Worm (Caenorhabditis elegans): ENCODE data around the gene fbxa-35.
"Not testable (repeated sequence)": the region's sequence is repeated elsewhere in the genome, so short reads cannot be mapped to it uniquely, and the experiment has no call there.

The fbxa-35 gene

DNA sequence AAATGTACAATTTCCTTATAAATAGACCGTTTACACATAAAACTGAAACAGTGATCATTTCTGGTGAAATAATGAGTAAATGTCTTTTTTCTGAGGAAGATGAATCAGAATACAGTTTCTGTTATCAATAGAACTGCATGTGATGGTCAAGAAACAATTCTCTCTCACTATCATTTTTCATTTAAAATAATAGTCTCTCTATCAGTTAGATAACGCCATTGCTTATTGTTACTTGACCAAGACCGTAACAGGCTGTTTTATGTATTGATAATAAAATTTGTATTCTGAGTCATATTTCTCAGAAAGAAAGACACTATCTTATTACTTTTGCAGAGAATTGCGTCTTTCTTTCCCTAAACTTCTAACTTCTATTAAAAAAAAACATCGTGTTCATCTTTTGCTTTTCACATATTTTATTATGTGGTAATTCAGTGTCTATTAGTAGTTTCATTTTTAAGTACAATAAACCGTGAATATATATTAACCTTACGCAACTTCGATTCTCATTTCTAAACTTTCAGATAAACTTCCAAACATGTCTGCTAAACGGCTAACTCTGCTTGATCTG, at the start of gene fbxa-35:
TSS of gene fbxa-35 (plus strand) at position 518 of the 568 bp plus-strand sequence.
- TF ChIP-seq unc-62 (GFP tag; optimal IDR thresholded peaks at IDR 0.05), result no peak

DNA sequence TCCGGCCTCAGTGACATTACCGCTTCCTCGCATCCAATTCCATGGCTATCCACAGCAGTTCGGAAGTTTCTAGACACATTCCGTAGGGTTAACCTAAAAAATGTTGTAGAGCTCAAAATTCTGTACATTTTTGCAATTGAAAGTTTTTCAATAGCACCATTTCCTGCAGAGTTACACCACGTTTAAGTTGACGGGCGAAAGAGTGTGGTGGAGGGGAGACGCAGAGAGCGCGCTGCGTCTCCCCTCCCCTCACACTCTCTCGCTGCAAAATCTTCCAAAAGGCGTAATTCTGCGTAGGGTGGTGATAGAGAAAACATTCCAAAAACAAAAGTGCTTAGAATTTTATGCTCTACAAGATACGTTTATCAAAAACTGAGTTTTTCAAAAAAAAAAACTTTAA, 47.1 kb upstream of the fbxa-35 start:
- no peak for TF ChIP-seq unc-62 (GFP tag; optimal IDR thresholded peaks at IDR 0.05)

DNA sequence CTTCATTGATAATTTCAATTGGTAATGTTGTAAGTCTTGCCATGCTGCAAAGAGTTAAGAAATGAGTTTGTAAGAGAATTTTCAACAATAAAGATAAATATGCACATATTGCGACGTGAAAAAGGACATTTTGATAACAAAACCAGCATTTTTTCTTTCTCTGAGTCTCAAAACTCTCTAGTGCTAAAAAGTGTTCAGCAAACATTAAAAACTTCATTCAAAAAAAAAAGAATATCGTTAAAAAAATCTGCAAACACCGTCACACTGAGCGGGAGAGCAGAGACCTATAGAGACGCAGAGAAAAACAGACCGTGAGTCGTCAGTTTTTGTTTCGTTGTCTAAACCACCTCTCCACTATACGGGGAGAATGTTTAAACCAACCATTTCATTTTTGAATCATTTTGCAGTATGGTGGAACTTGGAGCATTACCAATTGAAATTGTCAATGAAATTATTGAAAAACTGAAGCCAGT, 46.3 kb upstream of the fbxa-35 start, which contains the start of the genes fbxa-76 and fbxa-77:
TSS of gene fbxa-76 (minus strand) at position 51 of the 473 bp plus-strand sequence.
TSS of gene fbxa-77 (plus strand) at position 365 of the 473 bp plus-strand sequence.
- TF ChIP-seq unc-62 (GFP tag; optimal IDR thresholded peaks at IDR 0.05), result no peak

DNA sequence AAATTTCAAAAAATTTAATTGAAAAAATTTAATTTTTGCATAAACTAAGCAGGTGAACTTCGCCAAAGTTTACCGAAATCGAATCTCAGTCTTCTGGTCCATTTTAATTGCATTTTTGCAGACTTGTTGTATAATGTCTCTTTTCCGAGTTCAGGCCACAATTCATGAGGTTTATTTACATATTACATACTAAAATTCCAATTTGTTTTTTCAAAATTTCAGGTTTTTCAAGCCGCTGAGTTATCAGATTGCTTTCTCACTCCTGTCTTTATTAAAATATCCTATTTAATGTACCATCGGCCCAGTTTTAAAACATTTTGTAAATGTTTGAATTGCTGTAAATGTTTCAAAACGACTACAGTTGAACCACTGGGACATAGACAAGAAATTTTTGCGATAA, 38.9 kb upstream of the fbxa-35 start, which contains the start of gene fbxa-208:
TSS of gene fbxa-208 (plus strand) at position 301 of the 400 bp plus-strand sequence.
- TF ChIP-seq unc-62 (GFP tag; optimal IDR thresholded peaks at IDR 0.05), result not testable (repeated sequence)

DNA sequence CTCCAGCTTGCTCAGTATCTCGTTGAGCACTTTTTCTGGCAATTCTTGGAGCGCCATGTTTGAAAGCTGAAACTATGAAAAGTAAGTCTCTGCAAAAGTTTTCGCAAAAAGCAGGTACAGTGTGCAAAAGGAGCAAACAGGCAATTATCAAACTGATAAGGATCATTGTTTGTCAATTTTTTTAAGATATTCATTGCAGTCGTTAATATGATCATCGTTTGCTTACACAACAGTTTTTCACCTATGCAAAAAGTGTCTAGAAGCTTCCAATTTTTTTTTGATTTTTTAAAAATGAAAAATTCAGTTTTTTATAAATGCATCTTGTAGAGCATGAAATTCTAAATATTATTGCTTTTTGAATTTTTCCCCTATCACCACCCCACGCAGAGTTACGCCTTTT, 37.1 kb upstream of the fbxa-35 start, which contains the start of gene fbxa-78:
TSS of gene fbxa-78 (minus strand) at position 101 of the 400 bp plus-strand sequence.
- TF ChIP-seq unc-62 (GFP tag; optimal IDR thresholded peaks at IDR 0.05), result not testable (repeated sequence)

DNA sequence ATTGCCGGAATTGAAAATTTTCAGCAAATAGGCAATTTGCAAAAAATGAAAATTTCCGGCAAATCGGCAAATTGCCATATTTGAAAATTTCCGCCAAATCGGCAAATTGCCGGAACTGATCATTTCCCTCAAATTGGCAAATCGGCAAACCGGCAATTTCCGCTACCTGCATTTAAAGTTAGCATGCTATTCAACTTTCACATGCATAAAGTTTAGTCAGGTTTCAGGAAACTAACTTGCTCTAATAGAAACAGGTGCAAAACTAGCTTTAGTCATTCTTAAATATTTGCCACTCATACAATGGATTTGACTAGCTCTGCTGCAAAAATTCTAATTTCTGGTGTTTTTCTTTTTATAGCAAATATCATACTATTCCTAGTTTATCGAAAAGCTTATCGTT, 31.8 kb upstream of the fbxa-35 start, which contains the start of gene srz-9:
TSS of gene srz-9 (plus strand) at position 301 of the 400 bp plus-strand sequence.
- TF ChIP-seq unc-62 (GFP tag; optimal IDR thresholded peaks at IDR 0.05), result not testable (repeated sequence)

DNA sequence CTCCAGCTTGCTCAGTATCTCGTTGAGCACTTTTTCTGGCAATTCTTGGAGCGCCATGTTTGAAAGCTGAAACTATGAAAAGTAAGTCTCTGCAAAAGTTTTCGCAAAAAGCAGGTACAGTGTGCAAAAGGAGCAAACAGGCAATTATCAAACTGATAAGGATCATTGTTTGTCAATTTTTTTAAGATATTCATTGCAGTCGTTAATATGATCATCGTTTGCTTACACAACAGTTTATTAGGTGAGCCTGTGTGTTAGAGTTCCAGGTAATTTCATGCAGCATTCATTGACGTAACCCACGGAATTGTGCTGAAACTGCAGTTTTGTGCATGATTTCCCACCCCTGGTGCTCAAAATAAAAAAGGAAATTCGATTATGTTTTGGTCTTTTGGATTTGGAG, 28.7 kb upstream of the fbxa-35 start, which contains the start of gene fbxa-151:
TSS of gene fbxa-151 (minus strand) at position 101 of the 400 bp plus-strand sequence.
- TF ChIP-seq unc-62 (GFP tag; optimal IDR thresholded peaks at IDR 0.05), result not testable (repeated sequence)

DNA sequence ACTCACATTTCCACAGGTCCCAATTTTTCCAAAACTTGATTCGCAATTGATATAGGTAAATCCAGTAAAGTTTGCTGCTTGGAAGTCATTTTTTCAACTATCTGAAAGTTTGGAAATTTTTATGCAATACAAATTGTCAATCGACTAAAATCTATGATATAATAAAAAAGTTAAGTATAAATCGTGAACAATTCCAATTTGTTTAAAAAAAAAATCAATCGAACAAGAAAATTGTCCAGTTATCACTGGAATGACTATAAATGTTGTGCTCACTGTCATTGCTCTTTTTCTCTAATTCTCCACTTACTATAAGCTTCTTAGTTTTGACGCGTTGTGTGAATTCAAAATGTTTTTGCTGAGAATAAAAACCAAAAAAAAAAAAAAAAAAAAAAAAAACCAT, 26.3 kb upstream of the fbxa-35 start, which contains the start of gene fbxa-32:
TSS of gene fbxa-32 (minus strand) at position 101 of the 400 bp plus-strand sequence.
- no peak for TF ChIP-seq unc-62 (GFP tag; optimal IDR thresholded peaks at IDR 0.05)

DNA sequence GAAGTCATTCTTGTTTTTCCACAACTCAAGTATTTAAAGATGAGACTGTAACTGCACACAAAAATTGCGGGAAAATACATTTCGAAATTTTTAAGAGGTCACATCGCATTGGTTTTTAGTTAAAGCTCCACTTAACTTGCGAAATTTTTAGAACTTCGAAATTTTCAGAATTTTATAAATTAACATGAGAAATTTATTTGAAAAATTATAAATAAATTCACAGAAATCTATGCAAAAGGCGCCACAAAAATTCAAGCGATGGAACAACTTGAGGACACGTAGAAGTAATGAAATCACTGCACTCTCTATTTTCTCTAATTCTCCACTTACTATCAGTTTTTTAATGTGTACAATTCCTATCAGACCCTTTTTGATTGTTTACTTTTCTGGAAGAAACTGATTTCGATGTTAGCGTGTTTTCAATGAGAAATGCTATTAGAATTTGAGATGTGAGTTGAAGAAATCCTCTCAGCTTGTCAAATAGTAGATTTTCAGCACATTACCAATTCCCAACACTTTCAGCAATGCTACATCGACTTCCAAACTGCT, 24.0 kb upstream of the fbxa-35 start, which contains the start of gene fbxa-31:
TSS of gene fbxa-31 (minus strand) at position 51 of the 549 bp plus-strand sequence.
- no peak for TF ChIP-seq unc-62 (GFP tag; optimal IDR thresholded peaks at IDR 0.05)

DNA sequence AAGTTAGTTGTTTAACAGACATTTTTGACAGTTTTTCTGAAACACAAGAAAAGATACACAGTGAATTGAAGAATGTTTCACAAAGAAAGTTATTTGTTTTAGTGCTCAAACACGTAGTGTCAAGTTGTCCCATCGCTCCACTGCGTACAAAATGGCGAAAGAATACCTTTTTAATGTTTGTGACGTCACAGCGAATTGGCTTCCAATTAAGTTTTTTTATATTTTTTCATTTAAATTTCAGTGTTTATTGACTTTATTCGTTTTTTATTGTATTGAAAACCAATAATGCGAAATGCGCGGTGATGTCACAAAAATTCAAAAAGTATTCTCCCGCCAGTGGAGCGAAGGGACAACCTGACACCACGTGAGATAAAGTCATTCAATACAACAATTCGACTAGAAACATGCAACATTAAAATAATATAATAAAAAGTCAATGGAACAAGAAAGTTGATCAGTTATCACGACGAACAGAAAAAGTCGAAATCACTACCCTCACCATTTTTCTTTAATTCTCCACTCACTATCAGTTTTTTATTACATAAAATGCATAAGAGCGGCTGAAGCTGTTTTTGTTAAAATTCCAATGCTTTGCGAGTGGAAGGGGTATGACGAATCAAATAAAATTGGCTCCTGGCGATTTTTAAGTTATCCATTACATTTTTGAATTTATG, 21.7 kb upstream of the fbxa-35 start, which contains the start of gene fbxa-29:
TSS of gene fbxa-29 (minus strand) at position 51 of the 674 bp plus-strand sequence.
- TF ChIP-seq unc-62 (GFP tag; optimal IDR thresholded peaks at IDR 0.05), result no peak

DNA sequence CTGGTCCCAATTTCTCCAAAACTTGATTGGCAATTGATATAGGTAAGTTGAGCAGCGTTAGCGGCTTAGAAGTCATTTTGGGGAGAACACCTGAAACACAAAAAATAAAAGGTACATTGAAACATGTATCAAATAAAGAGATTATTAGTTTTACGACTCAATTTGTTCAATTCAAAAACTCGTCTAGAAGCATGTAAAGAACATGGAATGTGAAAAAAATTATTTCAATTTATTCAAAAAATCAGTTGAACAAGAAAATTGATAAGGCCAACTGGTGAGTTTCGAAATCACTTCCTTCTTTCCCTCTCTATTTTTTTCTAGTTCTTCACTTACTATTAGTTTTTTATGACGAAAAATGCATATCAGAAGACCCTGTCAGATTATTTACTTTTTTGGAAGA, 20.0 kb upstream of the fbxa-35 start, which contains the start of gene fbxa-30:
TSS of gene fbxa-30 (minus strand) at position 101 of the 400 bp plus-strand sequence.
- TF ChIP-seq unc-62 (GFP tag; optimal IDR thresholded peaks at IDR 0.05), result no peak

DNA sequence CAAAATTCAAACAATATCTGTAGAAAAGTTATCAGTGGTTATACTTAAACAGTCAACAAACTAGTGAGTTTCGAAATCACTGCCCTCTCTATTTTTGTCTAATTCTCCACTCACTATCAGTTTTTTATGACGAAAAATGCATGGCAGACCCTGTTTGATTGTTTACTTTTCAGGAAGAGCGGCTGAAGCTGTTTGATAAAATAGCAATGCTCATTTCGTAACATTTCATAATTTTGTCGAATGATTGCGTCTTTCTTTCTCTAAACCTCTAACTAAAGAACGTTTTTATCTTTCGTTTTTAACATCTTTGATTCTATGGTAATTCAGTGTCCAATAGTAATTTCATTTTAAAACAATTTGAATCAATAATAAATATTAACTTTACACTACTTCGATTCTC, 16.3 kb upstream of the fbxa-35 start:
- TF ChIP-seq unc-62 (GFP tag; optimal IDR thresholded peaks at IDR 0.05), result no peak

DNA sequence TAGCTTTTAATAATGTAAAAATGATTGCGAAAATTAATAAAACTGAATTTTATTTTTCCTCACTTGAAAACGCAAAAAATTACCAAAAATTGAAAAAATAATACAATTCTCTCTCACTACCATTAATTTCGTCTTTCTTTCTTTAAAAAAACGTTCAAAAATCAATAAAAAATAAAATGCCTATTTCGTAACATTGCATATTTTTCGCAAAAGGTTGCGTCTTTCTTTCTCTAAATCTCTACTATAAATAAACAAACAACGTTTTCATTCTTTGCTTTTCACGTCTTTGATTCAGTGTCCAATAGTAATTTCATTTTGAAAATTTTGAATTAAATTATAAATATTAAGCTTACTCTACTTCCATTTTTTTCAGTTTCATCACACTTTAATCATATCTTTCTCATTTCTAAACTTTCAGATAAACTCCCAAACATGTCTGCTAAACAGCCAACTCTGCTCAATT, 10.9 kb upstream of the fbxa-35 start, which contains the start of gene fbxa-37:
TSS of gene fbxa-37 (plus strand) at position 413 of the 463 bp plus-strand sequence.
- TF ChIP-seq unc-62 (GFP tag; optimal IDR thresholded peaks at IDR 0.05), result no peak

DNA sequence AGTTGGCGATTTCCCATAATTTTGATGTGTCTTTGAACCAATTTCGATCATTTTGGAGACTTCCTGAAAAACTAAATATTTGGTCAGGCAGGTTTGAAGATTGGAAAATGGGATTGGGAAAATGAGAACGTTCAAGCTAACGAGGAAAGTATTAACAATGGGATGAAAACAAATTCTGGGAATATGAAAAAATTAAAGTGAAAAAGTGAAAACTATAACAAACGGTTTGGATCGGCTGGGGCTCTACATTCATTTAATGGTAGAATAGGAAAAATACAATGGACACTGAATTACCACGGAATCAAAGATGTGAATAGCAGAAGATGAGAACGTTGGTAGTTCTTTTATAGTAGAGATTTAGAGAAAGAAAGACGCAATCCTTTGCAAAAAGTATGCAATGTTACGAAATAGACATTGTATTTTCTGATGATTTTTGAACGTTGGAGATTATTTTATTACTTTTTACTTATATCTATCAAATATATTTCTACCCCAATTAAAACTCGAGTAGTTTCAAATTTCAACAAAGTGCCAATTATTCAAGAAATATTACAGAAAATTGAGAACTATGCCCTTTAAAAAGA, 6.9 kb upstream of the fbxa-35 start, which contains the start of gene fbxa-50:
TSS of gene fbxa-50 (minus strand) at position 51 of the 584 bp plus-strand sequence.
- TF ChIP-seq unc-62 (GFP tag; optimal IDR thresholded peaks at IDR 0.05), result no peak

DNA sequence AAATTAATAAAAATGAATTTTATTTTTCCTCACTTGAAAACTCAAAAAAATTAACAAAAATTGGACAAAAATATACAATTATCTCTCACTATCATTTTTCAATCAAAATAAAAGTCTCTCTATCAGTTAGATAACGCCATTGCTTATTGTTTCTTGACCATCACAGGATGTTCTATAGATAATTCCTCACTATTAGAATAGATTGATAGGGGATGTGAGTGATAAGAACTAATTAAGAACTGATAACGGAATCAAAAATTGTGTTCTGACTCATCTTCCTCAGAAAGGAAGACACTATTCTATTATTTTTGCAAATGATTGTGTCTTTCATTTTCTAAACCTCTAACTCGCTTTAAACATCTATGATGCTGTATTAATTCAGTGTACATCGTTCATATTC, 6.3 kb upstream of the fbxa-35 start:
- TF ChIP-seq unc-62 (GFP tag; optimal IDR thresholded peaks at IDR 0.05), result no peak
